Worm (Caenorhabditis elegans): ENCODE measurements around the gene ncr-2.

DNA sequence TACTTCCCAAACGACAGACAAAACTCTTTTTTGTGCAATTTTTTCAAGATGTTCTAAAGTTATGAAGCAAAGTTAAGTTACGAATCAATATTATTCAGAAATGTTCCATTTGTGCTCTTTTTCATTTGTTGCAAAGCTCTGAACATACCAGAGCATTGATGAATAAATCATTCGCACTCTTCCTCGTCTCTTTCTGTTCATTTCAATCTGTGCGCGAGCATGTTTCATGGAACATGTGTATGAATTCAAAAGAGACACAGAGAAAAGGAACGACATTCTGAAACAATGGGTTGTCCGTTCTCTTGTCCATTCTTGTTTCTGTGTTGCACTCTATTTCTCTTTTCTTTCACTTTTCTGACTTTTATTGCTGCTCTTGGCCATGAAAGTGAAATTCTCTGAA lies 22.2 kb downstream of the ncr-2 start:
- TF ChIP-seq him-1 (tag; optimal IDR thresholded peaks at IDR 0.05) = no peak
- no peak for TF ChIP-seq dao-5 (tag; optimal IDR thresholded peaks at IDR 0.05)

Measured in whole organism, L4/young adult.